Worm (Caenorhabditis elegans): ENCODE measurements around the gene K09C6.2.
"Not testable (repeated sequence)": the region's sequence is repeated elsewhere in the genome, so short reads cannot be mapped to it uniquely, and the experiment has no call there.

Gene K09C6.2

ce11 chrV:889216-889615 lies 32.6 kb downstream of the K09C6.2 start, which contains the start of gene T02B11.6:
T02B11.6 (minus strand) TSS chrV:889316.
- TF ChIP-seq jun-1 (tag; optimal IDR thresholded peaks at IDR 0.05) (no peak), hlh-4 (tag; optimal IDR thresholded peaks at IDR 0.05) (no peak), F16B12.6 (tag; optimal IDR thresholded peaks at IDR 0.05) (no peak), lin-13 (GFP tag; optimal IDR thresholded peaks at IDR 0.05) (no peak), snu-23 (GFP tag; optimal IDR thresholded peaks at IDR 0.05) (no peak), blmp-1 (tag; optimal IDR thresholded peaks at IDR 0.05) (no peak), sup-37 (GFP tag; optimal IDR thresholded peaks at IDR 0.05) (no peak), tlp-1 (tag; optimal IDR thresholded peaks at IDR 0.05) (no peak), mep-1 (tag; optimal IDR thresholded peaks at IDR 0.05) (no peak), elt-3 (tag; optimal IDR thresholded peaks at IDR 0.05) (no peak), nhr-76 (tag; optimal IDR thresholded peaks at IDR 0.05) (no peak), swsn-7 (tag; optimal IDR thresholded peaks at IDR 0.05) (no peak), vab-15 (tag; optimal IDR thresholded peaks at IDR 0.05) (no peak), ets-5 (GFP tag; IDR thresholded peaks at IDR 0.05) (no peak), fos-1 (tag; optimal IDR thresholded peaks at IDR 0.05) (no peak), ama-1 (optimal IDR thresholded peaks at IDR 0.05) (no peak), irx-1 (tag; optimal IDR thresholded peaks at IDR 0.05) (no peak)

- TF ChIP-seq unc-86 (tag; optimal IDR thresholded peaks at IDR 0.05) (no peak), egl-13 (tag; optimal IDR thresholded peaks at IDR 0.05) (no peak), efl-1 (optimal IDR thresholded peaks at IDR 0.05) (no peak), efl-1 (GFP tag; optimal IDR thresholded peaks at IDR 0.05 in 1 of 2) (no peak), alr-1 (tag; optimal IDR thresholded peaks at IDR 0.05; ENCODE audit: borderline replicate concordance) (no peak), grh-1 (GFP tag; IDR thresholded peaks at IDR 0.05) (no peak), hlh-17 (GFP tag; optimal IDR thresholded peaks at IDR 0.05; ENCODE audit: borderline replicate concordance) (no peak), pax-3 (tag; optimal IDR thresholded peaks at IDR 0.05) (no peak), snu-23 (GFP tag; optimal IDR thresholded peaks at IDR 0.05) (no peak), rnt-1 (tag; optimal IDR thresholded peaks at IDR 0.05) (no peak), ceh-82 (tag; optimal IDR thresholded peaks at IDR 0.05) (no peak), isw-1 (GFP tag; IDR thresholded peaks at IDR 0.05) (no peak), vab-15 (tag; optimal IDR thresholded peaks at IDR 0.05) (no peak), lsy-2 (tag; optimal IDR thresholded peaks at IDR 0.05) (no peak), C34B4.2 (tag; optimal IDR thresholded peaks at IDR 0.05) (no peak), pqm-1 (tag; optimal IDR thresholded peaks at IDR 0.05) (no peak), ets-5 (GFP tag; IDR thresholded peaks at IDR 0.05) (no peak)
Measured at ce11 chrV:890423-890822, 33.8 kb downstream of the K09C6.2 start, which contains the start of gene srlf-21. srlf-21 (minus strand) TSS chrV:890523.

- TF ChIP-seq xbp-1 (tag; optimal IDR thresholded peaks at IDR 0.05); Y116A8C.19 (tag; optimal IDR thresholded peaks at IDR 0.05; ENCODE audit: borderline replicate concordance); dpl-1 (GFP tag; optimal IDR thresholded peaks at IDR 0.05): not testable (repeated sequence)
Measured at ce11 chrV:890835-891234, 34.2 kb downstream of the K09C6.2 start, which contains the start of gene srlf-22. srlf-22 (plus strand) TSS chrV:891135.

- TF ChIP-seq elt-3 (tag; optimal IDR thresholded peaks at IDR 0.05) (no peak), dpl-1 (GFP tag; optimal IDR thresholded peaks at IDR 0.05) (no peak), efl-3 (GFP tag; optimal IDR thresholded peaks at IDR 0.05) (no peak), C04F5.9 (tag; optimal IDR thresholded peaks at IDR 0.05) (no peak), mdl-1 (tag; optimal IDR thresholded peaks at IDR 0.05) (no peak)
Measured at ce11 chrV:893437-894018, 36.9 kb downstream of the K09C6.2 start, which contains the start of the genes srlf-23 and srlf-20. srlf-23 (minus strand) TSS chrV:893537. srlf-20 (plus strand) TSS chrV:893968.
